Worm (Caenorhabditis elegans): ENCODE data around the gene lgc-24.

Gene lgc-24

ce11 chrX:12036114-12036513 lies 32.2 kb upstream of the lgc-24 start:
- TF ChIP-seq zip-8 (tag; optimal IDR thresholded peaks at IDR 0.05): no peak
- no peak for TF ChIP-seq cnd-1 (tag; optimal IDR thresholded peaks at IDR 0.05)
- no peak for TF ChIP-seq sptf-1 (tag; optimal IDR thresholded peaks at IDR 0.05)
- TF ChIP-seq ces-1 (GFP tag; optimal IDR thresholded peaks at IDR 0.05): peak; percentile 88

- TF ChIP-seq ceh-83 (GFP tag; optimal IDR thresholded peaks at IDR 0.05) (no peak), ces-1 (GFP tag; optimal IDR thresholded peaks at IDR 0.05) (peak; percentile 59)
Measured at ce11 chrX:12037978-12038377, 30.4 kb upstream of the lgc-24 start.

ce11 chrX:12038728-12039127 lies 29.6 kb upstream of the lgc-24 start:
- no peak for TF ChIP-seq elt-3 (tag; optimal IDR thresholded peaks at IDR 0.05)
- peak; percentile 29 for TF ChIP-seq unc-62 (GFP tag; optimal IDR thresholded peaks at IDR 0.05)

- TF ChIP-seq unc-120 (tag; optimal IDR thresholded peaks at IDR 0.05; ENCODE audit: poor library complexity, severe bottlenecking) (no peak), blmp-1 (tag; optimal IDR thresholded peaks at IDR 0.05) (no peak), hlh-1 (tag; optimal IDR thresholded peaks at IDR 0.05) (no peak), ham-2 (GFP tag; optimal IDR thresholded peaks at IDR 0.05) (no peak), zip-8 (tag; optimal IDR thresholded peaks at IDR 0.05) (no peak), unc-62 (GFP tag; optimal IDR thresholded peaks at IDR 0.05) (no peak), lin-32 (GFP tag; optimal IDR thresholded peaks at IDR 0.05) (no peak), M03D4.4 (tag; optimal IDR thresholded peaks at IDR 0.05) (no peak), nhr-2 (tag; optimal IDR thresholded peaks at IDR 0.05) (no peak), sem-2 (GFP tag; optimal IDR thresholded peaks at IDR 0.05) (no peak), tbx-8 (GFP tag; optimal IDR thresholded peaks at IDR 0.05) (no peak), mls-2 (tag; optimal IDR thresholded peaks at IDR 0.05) (no peak), flh-1 (GFP tag; optimal IDR thresholded peaks at IDR 0.05) (no peak), snpc-4 (tag; optimal IDR thresholded peaks at IDR 0.05) (no peak), ceh-83 (GFP tag; optimal IDR thresholded peaks at IDR 0.05) (no peak), lsy-2 (tag; optimal IDR thresholded peaks at IDR 0.05) (no peak), drap-1 (GFP tag; optimal IDR thresholded peaks at IDR 0.05) (no peak), nhr-28 (tag; optimal IDR thresholded peaks at IDR 0.05) (no peak)
Measured at ce11 chrX:12056973-12057372, 11.4 kb upstream of the lgc-24 start, which contains the start of gene B0198.3. B0198.3 (minus strand) TSS chrX:12057073.

- TF ChIP-seq mls-2 (tag; optimal IDR thresholded peaks at IDR 0.05): no peak
- TF ChIP-seq lsy-2 (tag; optimal IDR thresholded peaks at IDR 0.05): no peak
- TF ChIP-seq unc-120 (tag; optimal IDR thresholded peaks at IDR 0.05; ENCODE audit: poor library complexity, severe bottlenecking): no peak
- TF ChIP-seq nhr-237 (tag; optimal IDR thresholded peaks at IDR 0.05): no peak
- TF ChIP-seq ham-2 (GFP tag; optimal IDR thresholded peaks at IDR 0.05): no peak
- TF ChIP-seq zip-8 (tag; optimal IDR thresholded peaks at IDR 0.05): no peak
- TF ChIP-seq bed-3 (GFP tag; optimal IDR thresholded peaks at IDR 0.05): no peak
- no peak for TF ChIP-seq elt-3 (tag; optimal IDR thresholded peaks at IDR 0.05)
- TF ChIP-seq ces-1 (GFP tag; optimal IDR thresholded peaks at IDR 0.05): no peak
- no peak for TF ChIP-seq nhr-12 (tag; optimal IDR thresholded peaks at IDR 0.05)
- TF ChIP-seq pha-4 (tag; optimal IDR thresholded peaks at IDR 0.05): no peak
- no peak for TF ChIP-seq mep-1 (tag; optimal IDR thresholded peaks at IDR 0.05)
- no peak for TF ChIP-seq blmp-1 (tag; optimal IDR thresholded peaks at IDR 0.05)
- TF ChIP-seq unc-62 (GFP tag; optimal IDR thresholded peaks at IDR 0.05): no peak
- no peak for TF ChIP-seq ceh-83 (GFP tag; optimal IDR thresholded peaks at IDR 0.05)
- no peak for TF ChIP-seq sptf-1 (tag; optimal IDR thresholded peaks at IDR 0.05)
Measured at ce11 chrX:12064908-12065307, 3.4 kb upstream of the lgc-24 start, which contains the start of gene lgc-23. lgc-23 (plus strand) TSS chrX:12065208.

- TF ChIP-seq unc-62 (GFP tag; optimal IDR thresholded peaks at IDR 0.05) (no peak), ceh-83 (GFP tag; optimal IDR thresholded peaks at IDR 0.05) (no peak), mls-2 (tag; optimal IDR thresholded peaks at IDR 0.05) (no peak), sem-2 (GFP tag; optimal IDR thresholded peaks at IDR 0.05) (no peak), elt-3 (tag; optimal IDR thresholded peaks at IDR 0.05) (no peak), lin-13 (tag; optimal IDR thresholded peaks at IDR 0.05) (no peak), mep-1 (tag; optimal IDR thresholded peaks at IDR 0.05) (no peak)
Measured at ce11 chrX:12073764-12074163, 5.4 kb downstream of the lgc-24 start, which contains the start of gene tmem-145. tmem-145 (minus strand) TSS chrX:12073864.
